Fruit fly (Drosophila melanogaster): ENCODE results near the gene Hmr.
"Not testable (repeated sequence)": the region's sequence is repeated elsewhere in the genome, so short reads cannot be mapped to it uniquely, and the experiment has no call there.

DNA sequence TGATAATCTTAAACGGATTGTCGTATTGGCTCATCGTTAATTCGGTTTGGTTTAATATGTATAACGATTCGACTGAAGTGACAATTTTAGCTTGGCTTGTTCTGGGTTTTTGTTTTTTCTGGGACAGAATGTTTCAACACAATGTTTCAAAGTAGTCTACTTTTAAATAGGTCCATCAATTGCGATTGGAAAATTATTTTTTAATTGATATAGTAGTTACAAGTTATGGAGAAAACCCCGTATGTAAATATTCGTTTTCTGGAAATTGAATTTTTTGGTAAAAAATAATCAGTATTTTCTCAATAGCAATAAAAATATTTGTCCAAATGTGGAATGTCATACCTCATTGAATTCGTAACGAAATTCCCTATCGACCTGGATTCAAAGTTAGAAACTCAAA, 27.5 kb upstream of the Hmr start, which contains the start of gene Rab9Db:
- not testable (repeated sequence) for TF ChIP-seq CG17806 (tag; optimal IDR thresholded peaks at IDR 0.05); Pif1B (GFP tag; optimal IDR thresholded peaks at IDR 0.05); CG13204 (GFP tag; optimal IDR thresholded peaks at IDR 0.05); CG32121 (GFP tag; IDR thresholded peaks at IDR 0.05)
